Fruit fly (Drosophila melanogaster) whole organism: ENCODE data around the gene myd.

Source experiments
- CG8478 ChIP-seq: fragments of >200 bp; optimal IDR thresholded peaks from 2 replicates; lab custom pipeline; 2018; ENCODE audit warnings: inconsistent platforms
- Dll ChIP-seq: fragments of >200 bp; optimal IDR thresholded peaks from 2 replicates; lab custom pipeline; 2017
- EcR ChIP-seq, 2 experiments: fragments of >200 bp; optimal IDR thresholded peaks; 2 replicates each; lab custom pipeline; 2017; ENCODE audit warnings: missing biosample characterization in 2 of 2, missing genetic modification characterization in 2 of 2, missing genetic modification reagents in 2 of 2
- pan ChIP-seq: fragments of >200 bp; optimal IDR thresholded peaks from 2 replicates; lab custom pipeline; 2017
- psq ChIP-seq: fragments of >200 bp; optimal IDR thresholded peaks from 2 replicates; lab custom pipeline; 2017
- usp ChIP-seq: fragments of >200 bp; optimal IDR thresholded peaks from 2 replicates; lab custom pipeline; 2017; ENCODE audit warnings: missing biosample characterization, missing genetic modification characterization, mixed read lengths

myd gene

DNA sequence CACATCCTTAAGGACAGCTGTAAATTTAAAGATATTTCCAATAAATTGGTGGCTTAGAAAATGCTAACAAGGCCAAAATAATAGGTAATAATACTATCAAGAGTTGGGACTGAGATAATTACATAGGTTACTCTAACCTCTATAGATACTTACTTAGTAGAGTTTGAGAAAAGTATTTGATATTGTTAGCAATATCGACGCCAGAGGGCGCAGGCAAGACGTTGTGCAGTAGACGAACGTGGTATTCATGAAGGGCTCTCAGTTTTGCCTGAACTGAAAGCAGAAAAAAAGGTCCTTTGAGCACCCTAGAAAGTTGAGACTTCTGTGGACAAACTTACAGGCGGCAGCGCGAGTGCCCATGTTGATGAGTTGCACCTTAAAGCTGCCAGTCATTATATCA, 64.9 kb downstream of the myd start:
- TF ChIP-seq pan (lab: Kevin White, UChicago): no peak
- no peak for TF ChIP-seq usp (GFP tag; lab: Kevin White, UChicago)
- TF ChIP-seq CG8478: no peak
- TF ChIP-seq EcR (GFP tag; optimal IDR thresholded peaks at IDR 0.05; lab: Kevin White, UChicago): no peak
- TF ChIP-seq Dll (lab: Kevin White, UChicago): no peak
- no peak for TF ChIP-seq psq (lab: Kevin White, UChicago)

DNA sequence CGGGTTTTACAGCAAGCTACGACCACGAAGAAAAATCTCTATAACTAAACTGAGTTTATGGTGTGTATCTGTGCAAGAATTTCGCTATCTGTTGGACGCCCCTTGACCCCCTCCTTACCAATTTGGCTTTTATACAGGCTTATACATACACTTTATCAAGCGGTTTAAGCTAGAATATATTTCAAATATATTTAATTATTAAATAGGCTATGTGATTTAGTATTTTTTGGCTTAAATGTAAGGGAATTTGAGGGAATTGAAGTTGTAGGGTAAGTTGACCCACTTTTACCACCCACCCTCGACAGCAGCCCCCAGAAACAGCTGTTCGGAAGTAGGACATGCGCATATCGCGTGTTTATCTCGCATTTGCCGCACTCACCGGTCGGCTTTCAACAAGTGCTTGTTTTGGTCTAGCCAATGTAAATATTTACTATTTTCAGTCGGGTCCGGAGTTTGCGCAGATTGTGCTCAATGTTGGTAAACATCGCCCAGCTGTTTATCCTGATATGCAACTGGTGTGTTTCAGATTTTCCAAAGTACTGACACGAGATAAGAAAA, 65.7 kb downstream of the myd start, which contains the start of gene unc79:
Gene unc79, minus strand, starts transcription at position 51 of the 558 bp plus-strand sequence.
- TF ChIP-seq usp (GFP tag; lab: Kevin White, UChicago): no peak
- no peak for TF ChIP-seq pan (lab: Kevin White, UChicago)
- TF ChIP-seq Dll (lab: Kevin White, UChicago): no peak
- TF ChIP-seq EcR (GFP tag; optimal IDR thresholded peaks at IDR 0.05; lab: Kevin White, UChicago): no peak
- no peak for TF ChIP-seq psq (lab: Kevin White, UChicago)
- TF ChIP-seq CG8478: no peak

DNA sequence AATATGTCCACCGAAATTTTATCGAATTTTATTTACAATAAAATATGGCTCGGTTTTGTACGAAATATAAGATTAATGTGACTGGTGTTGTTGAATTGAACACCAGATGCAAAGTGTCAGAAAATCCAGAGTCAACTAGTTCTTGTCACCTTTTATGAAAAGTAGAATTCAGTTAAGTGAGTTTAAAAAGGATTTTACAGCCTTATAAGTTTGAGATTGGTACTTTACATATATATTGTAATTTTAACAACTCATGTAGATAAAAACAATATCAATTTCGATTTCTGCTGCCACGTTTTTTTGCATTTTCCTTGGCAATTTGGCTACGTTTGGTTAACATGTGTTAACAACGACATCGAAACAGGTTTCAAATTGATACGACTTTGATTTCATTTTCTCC, 67.6 kb downstream of the myd start, which contains the start of gene CG5217:
Gene CG5217, minus strand, starts transcription at position 101 of the 400 bp plus-strand sequence.
- TF ChIP-seq usp (GFP tag; lab: Kevin White, UChicago) (no peak), Dll (lab: Kevin White, UChicago) (no peak), EcR (GFP tag; optimal IDR thresholded peaks at IDR 0.05; lab: Kevin White, UChicago) (no peak), psq (lab: Kevin White, UChicago) (no peak), pan (lab: Kevin White, UChicago) (no peak), CG8478 (no peak)

DNA sequence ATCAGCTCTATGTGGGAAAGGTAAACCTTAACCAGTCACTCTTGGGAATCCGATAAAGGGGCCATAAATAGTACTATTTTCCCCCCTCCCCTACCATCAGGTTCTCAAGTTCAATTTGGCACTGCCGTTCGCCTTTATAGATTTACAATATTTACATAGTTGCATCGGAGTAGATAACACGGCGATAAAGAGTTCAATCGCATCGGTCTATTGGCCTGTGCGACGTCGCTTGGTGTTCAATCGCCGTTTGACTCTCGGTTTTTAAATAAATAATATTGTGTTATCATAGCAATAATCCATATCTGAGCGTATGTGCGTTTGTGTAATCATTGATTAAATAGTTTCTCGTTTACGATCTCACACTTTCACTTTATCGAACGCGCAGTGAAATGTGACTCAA, 69.6 kb downstream of the myd start:
- no peak for TF ChIP-seq Dll (lab: Kevin White, UChicago)
- no peak for TF ChIP-seq pan (lab: Kevin White, UChicago)
